Fruit fly (Drosophila melanogaster): ENCODE measurements around the gene Jon99Ci.

Gene Jon99Ci

dm6 chr3R:29875830-29876229 lies 50.2 kb downstream of the Jon99Ci start:
- TF ChIP-seq bab1 (GFP tag; optimal IDR thresholded peaks at IDR 0.05) (peak; percentile 16), CG14711 (tag; optimal IDR thresholded peaks at IDR 0.05) (peak; percentile 6), CG7045 (GFP tag; optimal IDR thresholded peaks at IDR 0.05) (no peak), CG5204 (GFP tag; optimal IDR thresholded peaks at IDR 0.05) (no peak), CG33017 (tag; optimal IDR thresholded peaks at IDR 0.05) (no peak), pad (GFP tag; optimal IDR thresholded peaks at IDR 0.05) (no peak), CG1620 (GFP tag; optimal IDR thresholded peaks at IDR 0.05) (no peak), cnc (optimal IDR thresholded peaks at IDR 0.05) (no peak), cic (GFP tag; optimal IDR thresholded peaks at IDR 0.05) (no peak), Crg-1 (GFP tag; optimal IDR thresholded peaks at IDR 0.05) (no peak), kay (GFP tag; ENCODE audit: borderline replicate concordance) (peak; percentile 57), CG11617 (GFP tag; optimal IDR thresholded peaks at IDR 0.05) (peak; percentile 16), ovo (GFP tag; optimal IDR thresholded peaks at IDR 0.05) (no peak), tj (GFP tag; optimal IDR thresholded peaks at IDR 0.05) (no peak), toe (GFP tag; optimal IDR thresholded peaks at IDR 0.05) (no peak), CG7101 (tag; optimal IDR thresholded peaks at IDR 0.05) (peak; percentile 18)
